Worm (Caenorhabditis elegans) whole organism, L3 larva: ENCODE results near the gene col-120.
"Not testable (repeated sequence)": the region's sequence is repeated elsewhere in the genome, so short reads cannot be mapped to it uniquely, and the experiment has no call there.

Experiments
- R02D3.7 ChIP-seq: fragments of 150-350 bp; optimal IDR thresholded peaks from 2 replicates; lab custom pipeline; 2014; ENCODE audit warnings: missing biosample characterization, missing genetic modification characterization
- ZK546.5 ChIP-seq: sonication (generic microtip); optimal IDR thresholded peaks from 2 replicates; lab custom pipeline; 2017; ENCODE audit warnings: missing biosample characterization, missing genetic modification characterization
- aly-2 ChIP-seq: fragments of 150-350 bp; optimal IDR thresholded peaks from 2 replicates; lab custom pipeline; 2014; ENCODE audit warnings: missing biosample characterization, missing genetic modification characterization
- ama-1 ChIP-seq: fragments of 150-350 bp; optimal IDR thresholded peaks from 2 replicates; lab custom pipeline; 2018
- ceh-16 ChIP-seq: sonication (generic microtip); optimal IDR thresholded peaks from 2 replicates; lab custom pipeline; 2017; ENCODE audit warnings: missing biosample characterization, missing genetic modification characterization
- ceh-28 ChIP-seq: fragments of 150-350 bp; optimal IDR thresholded peaks from 2 replicates; lab custom pipeline; 2014; ENCODE audit warnings: missing biosample characterization, missing genetic modification reagents, missing genetic modification characterization
- ceh-82 ChIP-seq: fragments of 150-350 bp; optimal IDR thresholded peaks from 2 replicates; lab custom pipeline; 2014; ENCODE audit warnings: missing biosample characterization, missing genetic modification characterization
- daf-12 ChIP-seq: fragments of 150-350 bp; optimal IDR thresholded peaks from 2 replicates; lab custom pipeline; 2014; ENCODE audit warnings: missing biosample characterization, missing genetic modification reagents, missing genetic modification characterization
- elt-1 ChIP-seq: fragments of 150-350 bp; optimal IDR thresholded peaks from 2 replicates; lab custom pipeline; 2014; ENCODE audit warnings: missing biosample characterization, missing genetic modification characterization
- elt-2 ChIP-seq: sonication (generic microtip); optimal IDR thresholded peaks from 2 replicates; lab custom pipeline; 2016; ENCODE audit warnings: missing genetic modification reagents, mild to moderate bottlenecking, missing genetic modification characterization, missing compliant biosample characterization
- elt-3 ChIP-seq, 3 experiments: fragments of 150-350 bp in 1 of 3; sonication (generic microtip) in 2 of 3; optimal IDR thresholded peaks; 2 replicates in 2 of 3; 4 replicates in 1 of 3; lab custom pipeline; 2014 to 2017; ENCODE audit warnings: missing biosample characterization in 3 of 3, missing genetic modification characterization in 3 of 3
- eor-1 ChIP-seq, 2 experiments: fragments of 150-350 bp; optimal IDR thresholded peaks; 2 replicates each; lab custom pipeline; 2014 to 2018; ENCODE audit warnings: missing biosample characterization in 2 of 2, missing genetic modification characterization in 2 of 2
- fkh-10 ChIP-seq: sonication (generic microtip); optimal IDR thresholded peaks from 2 replicates; lab custom pipeline; 2017; ENCODE audit warnings: missing biosample characterization, missing genetic modification reagents, missing genetic modification characterization
- fkh-2 ChIP-seq: fragments of 150-350 bp; optimal IDR thresholded peaks from 2 replicates; lab custom pipeline; 2014; ENCODE audit warnings: missing biosample characterization, missing genetic modification reagents, missing genetic modification characterization
- fos-1 ChIP-seq: fragments of 150-350 bp; optimal IDR thresholded peaks from 2 replicates; lab custom pipeline; 2014; ENCODE audit warnings: missing biosample characterization, missing genetic modification characterization
- hmg-11 ChIP-seq: sonication (generic microtip); optimal IDR thresholded peaks from 2 replicates; lab custom pipeline; 2016; ENCODE audit warnings: missing genetic modification characterization, missing compliant biosample characterization
- lin-15B ChIP-seq: fragments of 150-350 bp; optimal IDR thresholded peaks from 2 replicates; lab custom pipeline; 2014; ENCODE audit warnings: missing biosample characterization, missing genetic modification characterization
- lsy-12 ChIP-seq: sonication (generic microtip); optimal IDR thresholded peaks from 2 replicates; lab custom pipeline; 2016; ENCODE audit warnings: mild to moderate bottlenecking, missing genetic modification characterization, missing compliant biosample characterization
- mdl-1 ChIP-seq: fragments of 150-350 bp; optimal IDR thresholded peaks from 2 replicates; lab custom pipeline; 2014; ENCODE audit warnings: missing biosample characterization, missing genetic modification characterization
- nhr-11 ChIP-seq: fragments of 150-350 bp; optimal IDR thresholded peaks from 2 replicates; lab custom pipeline; 2014; ENCODE audit warnings: missing biosample characterization, missing genetic modification characterization
- nhr-12 ChIP-seq: fragments of 150-350 bp; optimal IDR thresholded peaks from 2 replicates; lab custom pipeline; 2014; ENCODE audit warnings: missing biosample characterization, missing genetic modification characterization
- nhr-23 ChIP-seq: fragments of 150-350 bp; optimal IDR thresholded peaks from 2 replicates; lab custom pipeline; 2014; ENCODE audit warnings: missing biosample characterization, missing genetic modification reagents, missing genetic modification characterization
- nhr-25 ChIP-seq: sonication (generic microtip); optimal IDR thresholded peaks from 2 replicates; lab custom pipeline; 2017; ENCODE audit warnings: missing biosample characterization, missing genetic modification characterization
- nhr-28 ChIP-seq: fragments of 150-350 bp; optimal IDR thresholded peaks from 2 replicates; lab custom pipeline; 2014; ENCODE audit warnings: missing biosample characterization, missing genetic modification characterization
- nhr-67 ChIP-seq: fragments of 150-350 bp; optimal IDR thresholded peaks from 2 replicates; lab custom pipeline; 2014; ENCODE audit warnings: missing biosample characterization, missing genetic modification characterization
- nhr-76 ChIP-seq: fragments of 150-350 bp; sonication (generic microtip); optimal IDR thresholded peaks from 5 replicates; lab custom pipeline; 2014; ENCODE audit warnings: missing biosample characterization, missing genetic modification characterization
- nhr-77 ChIP-seq: fragments of 150-350 bp; optimal IDR thresholded peaks from 2 replicates; lab custom pipeline; 2014; ENCODE audit warnings: missing biosample characterization, missing genetic modification characterization
- pqm-1 ChIP-seq: fragments of 150-350 bp; optimal IDR thresholded peaks from 2 replicates; lab custom pipeline; 2017; ENCODE audit warnings: missing biosample characterization, missing genetic modification characterization, inconsistent platforms
- snpc-4 ChIP-seq: fragments of 150-350 bp; optimal IDR thresholded peaks from 2 replicates; lab custom pipeline; 2014; ENCODE audit warnings: missing biosample characterization, missing genetic modification characterization
- unc-39 ChIP-seq: sonication (generic microtip); optimal IDR thresholded peaks from 4 replicates; lab custom pipeline; 2017; ENCODE audit warnings: missing biosample characterization, missing genetic modification characterization
- zag-1 ChIP-seq: fragments of 150-350 bp; optimal IDR thresholded peaks from 2 replicates; lab custom pipeline; 2014; ENCODE audit warnings: missing biosample characterization, missing genetic modification characterization
- ztf-11 ChIP-seq: fragments of 150-350 bp; optimal IDR thresholded peaks from 2 replicates; lab custom pipeline; 2014; ENCODE audit warnings: missing biosample characterization, missing genetic modification characterization

col-120 gene

DNA sequence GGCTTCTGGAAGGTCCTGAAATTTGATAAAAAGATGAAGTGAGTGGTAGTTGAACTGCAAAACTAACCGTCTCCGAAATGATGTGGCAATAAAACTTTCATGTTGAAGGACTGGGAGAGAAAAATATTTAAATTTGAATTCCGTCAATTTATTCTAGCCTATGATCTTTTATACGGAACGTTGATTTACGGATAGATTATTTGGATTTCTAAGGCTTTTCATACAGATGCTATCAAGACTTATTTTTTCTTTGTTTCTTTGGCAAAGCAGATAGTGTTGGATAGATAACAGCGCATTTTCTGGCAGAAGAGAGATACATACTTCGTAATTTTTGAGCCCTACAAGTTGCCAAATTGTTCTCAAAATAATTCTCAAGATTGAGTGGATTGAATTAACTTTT lies 42.4 kb upstream of the col-120 start, which contains the start of gene F49C12.4:
Gene F49C12.4 (minus strand): TSS at position 101 of the 400 bp plus-strand sequence.
- TF ChIP-seq nhr-76 (tag; lab: Kevin White, UChicago), result no peak
- TF ChIP-seq, all 47 proteins: peak for 0

- TF ChIP-seq eor-1 (tag; optimal IDR thresholded peaks at IDR 0.05; lab: Kevin White, UChicago) (no peak), ceh-16 (tag; lab: Kevin White, UChicago) (no peak), nhr-23 (no peak), daf-12 (tag; lab: Kevin White, UChicago) (no peak), nhr-25 (no peak), ama-1 (lab: Kevin White, UChicago) (no peak), fkh-10 (GFP tag; lab: Kevin White, UChicago) (no peak), nhr-77 (no peak), lsy-12 (tag; lab: Kevin White, UChicago) (no peak)
Observed at ce11 chrIV:9300127-9300526, 38.5 kb upstream of the col-120 start, which contains the start of gene F49C12.3. F49C12.3 (plus strand) TSS chrIV:9300427.

ce11 chrIV:9299145-9299544 lies 37.6 kb upstream of the col-120 start, which contains the start of gene F49C12.2:
F49C12.2 (minus strand) TSS chrIV:9299245.
- TF ChIP-seq fos-1 (tag; lab: Kevin White, UChicago) (no peak), ZK546.5 (tag; lab: Kevin White, UChicago) (no peak), nhr-11 (tag; lab: Kevin White, UChicago) (no peak), lin-15B (no peak), pqm-1 (no peak), nhr-25 (no peak), hmg-11 (tag; lab: Kevin White, UChicago) (no peak), ceh-82 (tag; lab: Kevin White, UChicago) (no peak), snpc-4 (tag; lab: Kevin White, UChicago) (no peak), ztf-11 (tag; lab: Kevin White, UChicago) (no peak), R02D3.7 (no peak), ceh-28 (tag; lab: Kevin White, UChicago) (no peak), elt-2 (tag; lab: Kevin White, UChicago) (no peak)

ce11 chrIV:9296285-9296684 lies 34.7 kb upstream of the col-120 start, which contains the start of gene F49C12.1:
F49C12.1 (minus strand) TSS chrIV:9296354.
- TF ChIP-seq nhr-28 (tag; lab: Kevin White, UChicago) (no peak), nhr-23 (no peak), daf-12 (tag; lab: Kevin White, UChicago) (no peak), fkh-2 (tag; lab: Kevin White, UChicago) (no peak), ceh-28 (tag; lab: Kevin White, UChicago) (no peak), nhr-67 (tag; lab: Kevin White, UChicago) (no peak), nhr-12 (tag; lab: Kevin White, UChicago) (no peak), nhr-76 (tag; lab: Kevin White, UChicago) (no peak), zag-1 (tag; lab: Kevin White, UChicago) (no peak), aly-2 (tag; lab: Kevin White, UChicago) (no peak)

ce11 chrIV:9293825-9294224 lies 32.2 kb upstream of the col-120 start, which contains the start of gene nhr-264:
nhr-264 (minus strand) TSS chrIV:9293925.
- not testable (repeated sequence) for TF ChIP-seq mdl-1, ceh-82, nhr-76 (tag; lab: Kevin White, UChicago)
- TF ChIP-seq, all 47 proteins: peak for 0; not testable (repeated sequence) for 47

- TF ChIP-seq nhr-76 (tag; lab: Kevin White, UChicago) (no peak), elt-1 (tag; lab: Kevin White, UChicago) (peak; percentile 70)
Observed at ce11 chrIV:9289635-9290034, 28.0 kb upstream of the col-120 start.

DNA sequence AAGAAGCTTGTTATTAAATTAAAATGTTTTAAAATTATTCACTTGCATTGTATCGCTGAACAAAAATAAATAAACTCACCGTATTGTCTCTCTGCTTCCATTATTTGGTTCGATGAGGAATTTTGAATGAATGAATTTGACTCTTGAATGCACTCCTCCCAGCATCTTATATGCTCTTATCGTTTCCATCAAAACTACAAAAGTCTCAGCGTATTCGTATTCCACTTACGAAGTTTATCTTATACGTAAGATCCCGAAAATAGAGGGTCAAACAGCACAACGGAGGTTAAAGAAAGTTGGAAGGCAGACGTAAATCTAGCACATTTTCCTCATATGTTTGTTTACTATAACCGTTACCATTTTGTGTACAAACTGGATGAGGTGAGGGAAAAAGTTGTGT lies 24.7 kb upstream of the col-120 start, which contains the start of gene nhr-267:
Gene nhr-267 (minus strand): TSS at position 101 of the 400 bp plus-strand sequence.
- not testable (repeated sequence) for TF ChIP-seq elt-3 (tag; optimal IDR thresholded peaks at IDR 0.05; lab: Kevin White, UChicago); eor-1 (tag; optimal IDR thresholded peaks at IDR 0.05; lab: Kevin White, UChicago); unc-39 (tag; lab: Kevin White, UChicago)
